Fruit fly (Drosophila melanogaster) whole organism, wandering third instar larva: ENCODE measurements around the gene Papss.

Source experiments
- Abd-B ChIP-seq: fragments of >200 bp; optimal IDR thresholded peaks from 2 replicates; lab custom pipeline; 2017; ENCODE audit warnings: missing biosample characterization, missing genetic modification characterization
- CG32264 ChIP-seq: fragments of 200-800 bp; sonication (Bioruptor generic); optimal IDR thresholded peaks from 2 replicates; lab custom pipeline; 2016; ENCODE audit warnings: missing biosample characterization, missing genetic modification characterization
- Dfd ChIP-seq: fragments of >200 bp; optimal IDR thresholded peaks from 2 replicates; lab custom pipeline; 2017; ENCODE audit warnings: missing biosample characterization, missing genetic modification characterization
- Dif ChIP-seq: fragments of 200-275, 200-300 bp; sonication (Bioruptor generic); optimal IDR thresholded peaks from 2 replicates; lab custom pipeline; 2018; ENCODE audit warnings: missing biosample characterization, missing genetic modification characterization; ENCODE audit not compliant: partially characterized antibody
- HLH106 ChIP-seq: fragments of 200-800 bp; optimal IDR thresholded peaks from 3 replicates; lab custom pipeline; 2019; ENCODE audit warnings: missing biosample characterization, mild to moderate bottlenecking, missing genetic modification characterization, moderate library complexity
- Hr83 ChIP-seq: fragments of 200-300 bp; sonication (Bioruptor generic); optimal IDR thresholded peaks from 2 replicates; lab custom pipeline; 2016; ENCODE audit warnings: missing biosample characterization, mild to moderate bottlenecking, missing genetic modification characterization, moderate library complexity; ENCODE audit not compliant: poor library complexity, severe bottlenecking
- Rel ChIP-seq, 2 experiments: fragments of 200-800 bp; sonication (Bioruptor generic) in 1 of 2; optimal IDR thresholded peaks; 2 replicates in 1 of 2; 3 replicates in 1 of 2; lab custom pipeline; 2016 to 2019; ENCODE audit warnings: mild to moderate bottlenecking in 2 of 2, missing biosample characterization in 2 of 2, missing genetic modification characterization in 2 of 2, moderate library complexity in 1 of 2
- Sp1 ChIP-seq: fragments of 200-800 bp; sonication (Bioruptor generic); optimal IDR thresholded peaks from 3 replicates; lab custom pipeline; 2019; ENCODE audit warnings: missing biosample characterization, mild to moderate bottlenecking, missing genetic modification characterization, moderate library complexity
- Vsx2 ChIP-seq: fragments of 200-300, 225-300 bp; sonication (Bioruptor generic); optimal IDR thresholded peaks from 2 replicates; lab custom pipeline; 2018; ENCODE audit warnings: missing biosample characterization, missing genetic modification characterization; ENCODE audit not compliant: partially characterized antibody
- dl ChIP-seq, 2 experiments: fragments of 175-275, 200-275 bp in 1 of 2; fragments of 200-275 bp in 1 of 2; sonication (Bioruptor generic); optimal IDR thresholded peaks; lab custom pipeline; 2018; ENCODE audit warnings: mild to moderate bottlenecking in 2 of 2, missing biosample characterization in 2 of 2, missing genetic modification characterization in 2 of 2, moderate library complexity in 2 of 2; ENCODE audit not compliant: partially characterized antibody in 2 of 2, insufficient read depth in 1 of 2
- dmrt93B ChIP-seq: fragments of 200-800 bp; sonication (Bioruptor generic); optimal IDR thresholded peaks from 2 replicates; lab custom pipeline; 2018; ENCODE audit warnings: missing biosample characterization, mild to moderate bottlenecking, missing genetic modification characterization
- dsf ChIP-seq: sonication (Bioruptor generic); optimal IDR thresholded peaks from 2 replicates; lab custom pipeline; 2016; ENCODE audit warnings: missing biosample characterization, missing genetic modification characterization, borderline replicate concordance
- ey ChIP-seq: fragments of 200-800 bp; sonication (Bioruptor generic); optimal IDR thresholded peaks from 2 replicates; lab custom pipeline; 2016; ENCODE audit warnings: missing biosample characterization, missing genetic modification characterization
- foxo ChIP-seq, 2 experiments: fragments of 200-800 bp; sonication (Bioruptor generic); optimal IDR thresholded peaks; 2 replicates in 1 of 2; 3 replicates in 1 of 2; lab custom pipeline; 2016 to 2017; ENCODE audit warnings: missing biosample characterization in 2 of 2, missing genetic modification characterization in 2 of 2
- h ChIP-seq: fragments of 200-800 bp; sonication (Bioruptor generic); optimal IDR thresholded peaks from 3 replicates; lab custom pipeline; 2016; ENCODE audit warnings: missing biosample characterization, mild to moderate bottlenecking, missing genetic modification characterization
- jim ChIP-seq: fragments of 175-275, 200-325 bp; sonication (Bioruptor generic); optimal IDR thresholded peaks from 2 replicates; lab custom pipeline; 2016; ENCODE audit warnings: missing biosample characterization, mild to moderate bottlenecking, missing genetic modification characterization
- pan ChIP-seq: fragments of >200 bp; optimal IDR thresholded peaks from 2 replicates; lab custom pipeline; 2017
- psq ChIP-seq: fragments of 200-800 bp; sonication (Bioruptor generic); optimal IDR thresholded peaks from 3 replicates; lab custom pipeline; 2017; ENCODE audit warnings: missing biosample characterization, mild to moderate bottlenecking, missing genetic modification characterization, moderate library complexity
- rgr ChIP-seq: fragments of 200-800 bp; sonication (Bioruptor generic); optimal IDR thresholded peaks from 3 replicates; lab custom pipeline; 2016; ENCODE audit warnings: missing biosample characterization, mild to moderate bottlenecking, missing genetic modification characterization
- sv ChIP-seq: fragments of 200-800 bp; sonication (Bioruptor generic); optimal IDR thresholded peaks from 3 replicates; lab custom pipeline; 2016; ENCODE audit warnings: missing biosample characterization, missing genetic modification characterization
- woc ChIP-seq: sonication (Bioruptor generic); optimal IDR thresholded peaks from 2 replicates; lab custom pipeline; 2016; ENCODE audit warnings: missing biosample characterization, mild to moderate bottlenecking, missing genetic modification characterization

Gene Papss

DNA sequence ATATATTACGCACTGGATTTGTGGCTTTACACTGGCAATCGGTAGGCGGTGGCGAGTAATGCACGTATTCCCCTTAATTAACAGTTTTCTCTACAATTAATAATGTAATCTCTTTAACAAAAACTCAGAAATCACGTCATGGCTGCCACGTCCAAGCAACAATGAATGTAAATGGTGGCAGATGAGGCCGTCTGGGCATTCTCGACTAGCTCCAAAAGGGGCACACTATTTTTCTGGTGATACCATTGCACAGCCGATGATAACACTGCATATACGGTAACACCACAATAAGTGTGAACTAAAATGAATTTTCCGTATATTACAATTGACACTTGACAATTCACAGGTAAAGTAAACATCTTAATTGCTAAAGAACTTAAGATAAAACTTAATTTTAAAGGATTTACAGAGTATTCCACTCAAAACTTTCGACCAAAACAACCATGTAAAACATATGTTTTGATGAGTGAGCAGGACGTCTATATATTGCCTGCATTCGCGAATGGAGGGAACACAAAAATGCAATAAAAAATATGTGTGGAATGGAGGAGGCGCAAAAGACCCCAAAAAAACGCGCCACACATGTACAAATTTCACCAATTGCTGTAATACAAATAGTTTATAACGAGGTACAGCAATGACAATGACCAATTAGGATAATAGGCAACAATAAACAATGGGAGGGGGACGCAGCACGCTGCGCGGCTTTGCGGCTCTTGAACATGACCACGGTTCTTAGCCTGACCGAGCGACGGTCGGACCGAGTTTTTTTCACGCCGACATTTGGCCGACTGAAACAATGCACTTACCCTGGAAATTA is 64.4 kb downstream of the Papss start:
- TF ChIP-seq Rel (GFP tag; optimal IDR thresholded peaks at IDR 0.05; lab: Kevin White, UChicago) (no peak), Rel (tag; optimal IDR thresholded peaks at IDR 0.05; lab: Kevin White, UChicago) (peak; percentile 38), dsf (GFP tag; lab: Kevin White, UChicago) (no peak), ey (GFP tag; lab: Kevin White, UChicago) (no peak), dmrt93B (no peak), psq (GFP tag; lab: Kevin White, UChicago) (peak; percentile 96), woc (GFP tag; lab: Kevin White, UChicago) (no peak), h (GFP tag; lab: Kevin White, UChicago) (no peak), dl (GFP tag; optimal IDR thresholded peaks at IDR 0.05; lab: Kevin White, UChicago; ENCODE audit: insufficient read depth in 1 of 2, partially characterized antibody in 2 of 2) (no peak), Dfd (GFP tag; lab: Kevin White, UChicago) (no peak), rgr (GFP tag; lab: Kevin White, UChicago) (peak; percentile 46), foxo (GFP tag; optimal IDR thresholded peaks at IDR 0.05; lab: Kevin White, UChicago) (no peak), Sp1 (GFP tag; lab: Kevin White, UChicago) (peak; percentile 26), HLH106 (peak; percentile 34), Vsx2 (GFP tag; lab: Kevin White, UChicago) (no peak), CG32264 (GFP tag; lab: Kevin White, UChicago) (no peak), Abd-B (GFP tag; lab: Kevin White, UChicago) (no peak), sv (GFP tag; lab: Kevin White, UChicago) (no peak), pan (lab: Kevin White, UChicago) (no peak), Hr83 (no peak)

DNA sequence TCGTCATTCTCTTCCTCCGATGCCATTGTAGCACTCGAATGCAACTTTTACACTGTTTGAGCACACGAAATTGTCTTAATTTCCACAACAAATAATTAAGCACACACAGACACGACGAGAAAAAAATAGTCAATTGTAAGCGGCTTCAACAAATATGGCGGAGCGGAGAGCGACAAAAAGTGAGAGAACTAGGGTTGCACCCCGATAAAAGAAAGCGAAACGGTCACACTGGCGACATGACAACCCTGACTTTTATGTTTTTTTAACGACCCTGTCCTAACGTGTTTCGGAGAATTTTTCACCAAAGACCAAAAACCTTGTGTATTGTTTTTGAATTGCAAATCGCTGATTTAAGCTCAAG is 64.9 kb downstream of the Papss start, which contains the start of the genes Mi-2 and Prp3:
TSS of gene Mi-2 (minus strand) at position 162 of the 361 bp plus-strand sequence.
TSS of gene Prp3 (plus strand) at position 247 of the 361 bp plus-strand sequence.
- TF ChIP-seq Sp1 (GFP tag; lab: Kevin White, UChicago) (peak; percentile 42), jim (GFP tag; lab: Kevin White, UChicago) (no peak), Dif (GFP tag; lab: Kevin White, UChicago) (peak; percentile 53), Rel (GFP tag; optimal IDR thresholded peaks at IDR 0.05; lab: Kevin White, UChicago) (no peak), Rel (tag; optimal IDR thresholded peaks at IDR 0.05; lab: Kevin White, UChicago) (peak; percentile 58), Abd-B (GFP tag; lab: Kevin White, UChicago) (no peak), rgr (GFP tag; lab: Kevin White, UChicago) (no peak), woc (GFP tag; lab: Kevin White, UChicago) (no peak)
